Fruit fly (Drosophila melanogaster) whole organism, adult: ENCODE measurements around the gene Vha16-2.

Experiments used
- CG11617 ChIP-seq: fragments of 200-800 bp; sonication (Bioruptor generic); optimal IDR thresholded peaks from 2 replicates; lab custom pipeline; 2017; ENCODE audit warnings: mild to moderate bottlenecking, missing biosample characterization, missing genetic modification reagents, missing genetic modification characterization
- CG12768 ChIP-seq: fragments of 200-800 bp; sonication (Bioruptor generic); optimal IDR thresholded peaks from 2 replicates; lab custom pipeline; 2017; ENCODE audit warnings: missing biosample characterization, missing genetic modification characterization, mild to moderate bottlenecking, moderate library complexity, missing genetic modification reagents
- CG14711 ChIP-seq: fragments of 200-800 bp; sonication (Bioruptor generic); optimal IDR thresholded peaks from 2 replicates; lab custom pipeline; 2018; ENCODE audit warnings: missing biosample characterization, mild to moderate bottlenecking, missing genetic modification characterization, moderate library complexity
- CG1620 ChIP-seq: fragments of 200-800 bp; sonication (Bioruptor generic); optimal IDR thresholded peaks from 2 replicates; lab custom pipeline; 2016; ENCODE audit warnings: missing biosample characterization, missing genetic modification characterization
- CG33017 ChIP-seq: fragments of 200-800 bp; sonication (Bioruptor generic); optimal IDR thresholded peaks from 2 replicates; lab custom pipeline; 2018; ENCODE audit warnings: missing biosample characterization, mild to moderate bottlenecking, missing genetic modification characterization, moderate library complexity
- CG5204 ChIP-seq: fragments of 200-800 bp; sonication (Bioruptor generic); optimal IDR thresholded peaks from 2 replicates; lab custom pipeline; 2016; ENCODE audit warnings: missing biosample characterization, missing genetic modification characterization
- CG7045 ChIP-seq: fragments of 200-800 bp; sonication (Bioruptor generic); optimal IDR thresholded peaks from 2 replicates; lab custom pipeline; 2017; ENCODE audit warnings: missing biosample characterization, mild to moderate bottlenecking, missing genetic modification characterization
- CG7101 ChIP-seq: fragments of 200-800 bp; sonication (Bioruptor generic); optimal IDR thresholded peaks from 2 replicates; lab custom pipeline; 2018; ENCODE audit warnings: missing biosample characterization, mild to moderate bottlenecking, missing genetic modification characterization, moderate library complexity
- Clk ChIP-seq: fragments of 200-800 bp; sonication (Bioruptor generic); optimal IDR thresholded peaks from 2 replicates; lab custom pipeline; 2017; ENCODE audit warnings: missing biosample characterization, missing genetic modification characterization
- Crg-1 ChIP-seq: fragments of 200-800 bp; sonication (Bioruptor generic); optimal IDR thresholded peaks from 2 replicates; lab custom pipeline; 2016; ENCODE audit warnings: missing biosample characterization, missing genetic modification characterization
- Hr96 ChIP-seq: fragments of 200-800 bp; sonication (Bioruptor generic); optimal IDR thresholded peaks from 2 replicates; lab custom pipeline; 2016; ENCODE audit warnings: missing biosample characterization, missing genetic modification characterization
- Mnt ChIP-seq: fragments of 200-800 bp; sonication (Bioruptor generic); optimal IDR thresholded peaks from 2 replicates; lab custom pipeline; 2016; ENCODE audit warnings: missing biosample characterization, mild to moderate bottlenecking, missing genetic modification characterization
- bab1 ChIP-seq: fragments of 200-800 bp; sonication (Bioruptor generic); optimal IDR thresholded peaks from 3 replicates; lab custom pipeline; 2019; ENCODE audit warnings: missing biosample characterization, mild to moderate bottlenecking, missing genetic modification characterization, moderate library complexity
- cic ChIP-seq: fragments of 200-800 bp; sonication (Bioruptor generic); optimal IDR thresholded peaks from 2 replicates; lab custom pipeline; 2017; ENCODE audit warnings: missing biosample characterization, mild to moderate bottlenecking, missing genetic modification characterization, moderate library complexity
- cnc ChIP-seq, 2 experiments: fragments of >200 bp; optimal IDR thresholded peaks; 2 replicates each; lab custom pipeline; 2017
- kay ChIP-seq: fragments of 200-800 bp; sonication (Bioruptor generic); peaks from one replicate; lab custom pipeline; 2016; ENCODE audit warnings: missing biosample characterization, missing genetic modification characterization, borderline replicate concordance
- ovo ChIP-seq: fragments of 200-800 bp; sonication (Bioruptor generic); optimal IDR thresholded peaks from 2 replicates; lab custom pipeline; 2016; ENCODE audit warnings: missing biosample characterization, missing genetic modification characterization
- pad ChIP-seq: fragments of 200-800 bp; sonication (Bioruptor generic); optimal IDR thresholded peaks from 3 replicates; lab custom pipeline; 2017; ENCODE audit warnings: missing biosample characterization, missing genetic modification characterization, mild to moderate bottlenecking, moderate library complexity, missing genetic modification reagents
- tj ChIP-seq: fragments of 200-800 bp; sonication (Bioruptor generic); optimal IDR thresholded peaks from 3 replicates; lab custom pipeline; 2017; ENCODE audit warnings: missing biosample characterization, mild to moderate bottlenecking, missing genetic modification characterization, moderate library complexity
- toe ChIP-seq: fragments of 200-800 bp; sonication (Bioruptor generic); optimal IDR thresholded peaks from 2 replicates; lab custom pipeline; 2016; ENCODE audit warnings: missing biosample characterization, missing genetic modification characterization

Vha16-2 gene

dm6 chr3L:11443474-11444080, 31.2 kb upstream of the Vha16-2 start:
- TF ChIP-seq CG1620 (GFP tag; lab: Kevin White, UChicago): no peak
- TF ChIP-seq Hr96 (GFP tag; lab: Kevin White, UChicago): no peak

- TF ChIP-seq pad (GFP tag; lab: Kevin White, UChicago): no peak
- TF ChIP-seq CG14711: no peak
- no peak for TF ChIP-seq CG12768 (GFP tag; lab: Kevin White, UChicago)
- TF ChIP-seq ovo (GFP tag; lab: Kevin White, UChicago): no peak
- TF ChIP-seq CG5204 (GFP tag; lab: Kevin White, UChicago): no peak
- TF ChIP-seq CG11617: no peak
- TF ChIP-seq tj (GFP tag; lab: Kevin White, UChicago): no peak
- no peak for TF ChIP-seq CG1620 (GFP tag; lab: Kevin White, UChicago)
- no peak for TF ChIP-seq cic (GFP tag; lab: Kevin White, UChicago)
- TF ChIP-seq cnc (optimal IDR thresholded peaks at IDR 0.05; lab: Kevin White, UChicago): no peak
- TF ChIP-seq CG7045: no peak
- TF ChIP-seq CG7101 (tag; lab: Kevin White, UChicago): no peak
- TF ChIP-seq Mnt (GFP tag; lab: Kevin White, UChicago): no peak
- no peak for TF ChIP-seq Crg-1 (GFP tag; lab: Kevin White, UChicago)
- TF ChIP-seq bab1: no peak
- TF ChIP-seq kay: no peak
- no peak for TF ChIP-seq Hr96 (GFP tag; lab: Kevin White, UChicago)
These were observed 30.6 kb upstream of the Vha16-2 start for dm6 chr3L:11444169-11444568.

dm6 chr3L:11444861-11445260, 29.9 kb upstream of the Vha16-2 start, which contains the start of gene CG7557:
Gene CG7557, plus strand, starts transcription at chr3L:11445161.
- TF ChIP-seq CG33017 (tag; lab: Kevin White, UChicago) (no peak), tj (GFP tag; lab: Kevin White, UChicago) (no peak), CG7045 (no peak), CG12768 (GFP tag; lab: Kevin White, UChicago) (no peak), kay (no peak), ovo (GFP tag; lab: Kevin White, UChicago) (no peak), cic (GFP tag; lab: Kevin White, UChicago) (no peak), toe (no peak), Crg-1 (GFP tag; lab: Kevin White, UChicago) (no peak), CG5204 (GFP tag; lab: Kevin White, UChicago) (no peak), CG1620 (GFP tag; lab: Kevin White, UChicago) (no peak), CG11617 (no peak), bab1 (no peak), CG7101 (tag; lab: Kevin White, UChicago) (no peak), Mnt (GFP tag; lab: Kevin White, UChicago) (no peak)

dm6 chr3L:11447022-11447728, 27.6 kb upstream of the Vha16-2 start:
- peak; percentile 6 for TF ChIP-seq kay
- no peak for TF ChIP-seq ovo (GFP tag; lab: Kevin White, UChicago)

- TF ChIP-seq Mnt (GFP tag; lab: Kevin White, UChicago): no peak
- no peak for TF ChIP-seq CG12768 (GFP tag; lab: Kevin White, UChicago)
- no peak for TF ChIP-seq CG14711
- TF ChIP-seq CG5204 (GFP tag; lab: Kevin White, UChicago): no peak
- no peak for TF ChIP-seq Hr96 (GFP tag; lab: Kevin White, UChicago)
- no peak for TF ChIP-seq CG7101 (tag; lab: Kevin White, UChicago)
- no peak for TF ChIP-seq toe
- TF ChIP-seq ovo (GFP tag; lab: Kevin White, UChicago): no peak
- no peak for TF ChIP-seq CG7045
- TF ChIP-seq cic (GFP tag; lab: Kevin White, UChicago): no peak
- TF ChIP-seq CG11617: no peak
- no peak for TF ChIP-seq Clk (GFP tag; lab: Kevin White, UChicago)
- TF ChIP-seq kay: no peak
- no peak for TF ChIP-seq tj (GFP tag; lab: Kevin White, UChicago)
- no peak for TF ChIP-seq cnc (optimal IDR thresholded peaks at IDR 0.05; lab: Kevin White, UChicago)
- TF ChIP-seq bab1: no peak
- no peak for TF ChIP-seq CG33017 (tag; lab: Kevin White, UChicago)
- no peak for TF ChIP-seq CG1620 (GFP tag; lab: Kevin White, UChicago)
- no peak for TF ChIP-seq Crg-1 (GFP tag; lab: Kevin White, UChicago)
These were observed 26.4 kb upstream of the Vha16-2 start for dm6 chr3L:11448349-11448748.

- no peak for TF ChIP-seq bab1
- no peak for TF ChIP-seq toe
- no peak for TF ChIP-seq cic (GFP tag; lab: Kevin White, UChicago)
- TF ChIP-seq CG11617: no peak
- no peak for TF ChIP-seq Hr96 (GFP tag; lab: Kevin White, UChicago)
- TF ChIP-seq Crg-1 (GFP tag; lab: Kevin White, UChicago): no peak
- no peak for TF ChIP-seq tj (GFP tag; lab: Kevin White, UChicago)
- no peak for TF ChIP-seq Clk (GFP tag; lab: Kevin White, UChicago)
- no peak for TF ChIP-seq CG5204 (GFP tag; lab: Kevin White, UChicago)
- TF ChIP-seq CG7101 (tag; lab: Kevin White, UChicago): no peak
- TF ChIP-seq pad (GFP tag; lab: Kevin White, UChicago): no peak
- TF ChIP-seq cnc (optimal IDR thresholded peaks at IDR 0.05; lab: Kevin White, UChicago): no peak
- no peak for TF ChIP-seq CG12768 (GFP tag; lab: Kevin White, UChicago)
- TF ChIP-seq Mnt (GFP tag; lab: Kevin White, UChicago): no peak
- TF ChIP-seq kay: no peak
- no peak for TF ChIP-seq CG14711
- no peak for TF ChIP-seq CG33017 (tag; lab: Kevin White, UChicago)
- TF ChIP-seq ovo (GFP tag; lab: Kevin White, UChicago): no peak
- no peak for TF ChIP-seq CG1620 (GFP tag; lab: Kevin White, UChicago)
These were observed 25.8 kb upstream of the Vha16-2 start for dm6 chr3L:11448935-11449334.
